Worm (Caenorhabditis elegans) whole organism, young adult: ENCODE data around the gene rig-1.

Source experiments
- F37B4.10 ChIP-seq: fragments of 200-800 bp; sonication (Bioruptor generic); IDR thresholded peaks from 2 replicates; pipeline ENCODE4 v1.3.6; 2022; ENCODE audit warnings: missing genetic modification characterization, missing compliant biosample characterization
- F39B2.1 ChIP-seq: fragments of 200-800 bp; sonication (Bioruptor generic); IDR thresholded peaks from 2 replicates; pipeline ENCODE4 v1.3.6; 2022; ENCODE audit warnings: missing genetic modification reagents, missing genetic modification characterization, missing compliant biosample characterization
- F55B11.4 ChIP-seq: sonication (generic microtip); optimal IDR thresholded peaks from 2 replicates; lab custom pipeline; 2016; ENCODE audit warnings: missing compliant biosample characterization, missing genetic modification characterization, borderline replicate concordance; ENCODE audit not compliant: insufficient read depth
- cebp-2 ChIP-seq: fragments of 200-800 bp; sonication (Bioruptor generic); IDR thresholded peaks from 2 replicates; pipeline ENCODE4 v1.3.6; 2022; ENCODE audit warnings: missing genetic modification characterization, missing compliant biosample characterization
- egl-44 ChIP-seq: fragments of 200-800 bp; sonication (Bioruptor generic); IDR thresholded peaks from 2 replicates; pipeline ENCODE4 v1.3.6; 2022; ENCODE audit warnings: missing genetic modification reagents, missing genetic modification characterization, missing compliant biosample characterization
- hrde-1 ChIP-seq: sonication (generic microtip); optimal IDR thresholded peaks from 2 replicates; lab custom pipeline; 2016; ENCODE audit warnings: missing genetic modification characterization, mild to moderate bottlenecking, missing compliant biosample characterization, moderate library complexity, missing genotype, missing genetic modification reagents, borderline replicate concordance
- lin-35 ChIP-seq, 3 experiments: fragments of 150-350 bp in 2 of 3; sonication (generic microtip) in 1 of 3; optimal IDR thresholded peaks; 2 replicates each; lab custom pipeline; 2014 to 2018; ENCODE audit warnings: missing biosample characterization in 3 of 3, missing genetic modification characterization in 3 of 3, missing genetic modification reagents in 3 of 3
- madf-3 ChIP-seq: fragments of 200-800 bp; sonication (Bioruptor generic); IDR thresholded peaks from 2 replicates; pipeline ENCODE4 v1.3.6; 2022; ENCODE audit warnings: missing genetic modification reagents, missing genetic modification characterization, missing compliant biosample characterization
- madf-8 ChIP-seq: fragments of 200-800 bp; sonication (Bioruptor generic); conservative IDR thresholded peaks from 2 replicates; pipeline ENCODE4 v1.3.6; 2022; ENCODE audit warnings: missing genetic modification reagents, missing genetic modification characterization, missing compliant biosample characterization
- sea-2 ChIP-seq: fragments of 200-800 bp; sonication (Bioruptor generic); IDR thresholded peaks from 2 replicates; pipeline ENCODE4 v1.3.6; 2022; ENCODE audit warnings: missing genetic modification characterization, missing compliant biosample characterization
- sptf-2 ChIP-seq: fragments of 200-800 bp; sonication (Bioruptor generic); optimal IDR thresholded peaks from 2 replicates; lab custom pipeline; 2018; ENCODE audit warnings: mild to moderate bottlenecking, missing genetic modification characterization, missing compliant biosample characterization
- ztf-18 ChIP-seq: sonication (generic microtip); optimal IDR thresholded peaks from 2 replicates; lab custom pipeline; 2016; ENCODE audit warnings: missing genotype, mild to moderate bottlenecking, missing genetic modification characterization, missing compliant biosample characterization
- ztf-26 ChIP-seq: sonication (generic microtip); optimal IDR thresholded peaks from 2 replicates; lab custom pipeline; 2017; ENCODE audit warnings: missing genetic modification characterization, missing compliant biosample characterization
- ztf-28 ChIP-seq: fragments of 200-800 bp; sonication (Bioruptor generic); IDR thresholded peaks from 2 replicates; pipeline ENCODE4 v1.3.6; 2022; ENCODE audit warnings: missing genetic modification reagents, missing genetic modification characterization, missing compliant biosample characterization
- ztf-3 ChIP-seq: fragments of 200-800 bp; sonication (Bioruptor generic); optimal IDR thresholded peaks from 2 replicates; lab custom pipeline; 2018; ENCODE audit warnings: mild to moderate bottlenecking, missing genetic modification characterization, missing compliant biosample characterization

The rig-1 gene

ce11 chrX:8721273-8721672, 60.9 kb downstream of the rig-1 start:
- TF ChIP-seq ztf-3, result no peak
- TF ChIP-seq sptf-2 (GFP tag; lab: Kevin White, UChicago), result no peak
- TF ChIP-seq F39B2.1 (GFP tag; lab: Robert Waterston, UW), result no peak
- no peak for TF ChIP-seq hrde-1 (tag; lab: Kevin White, UChicago)
- TF ChIP-seq cebp-2, result no peak
- no peak for TF ChIP-seq F37B4.10
- no peak for TF ChIP-seq F55B11.4 (tag; lab: Kevin White, UChicago)
- TF ChIP-seq madf-8 (GFP tag; lab: Robert Waterston, UW), result no peak
- TF ChIP-seq ztf-26, result no peak
- TF ChIP-seq sea-2 (GFP tag; lab: Robert Waterston, UW), result no peak
- TF ChIP-seq ztf-28 (GFP tag; lab: Robert Waterston, UW), result no peak
- no peak for TF ChIP-seq madf-3 (GFP tag; lab: Robert Waterston, UW)
- no peak for TF ChIP-seq egl-44 (GFP tag; lab: Robert Waterston, UW)
- TF ChIP-seq lin-35 (GFP tag; optimal IDR thresholded peaks at IDR 0.05; lab: Kevin White, UChicago), result no peak
- no peak for TF ChIP-seq ztf-18 (tag; lab: Kevin White, UChicago)
